Fruit fly (Drosophila melanogaster) whole organism, adult: ENCODE results near the gene hoip.
A peak's percentile ranks its signal among the peaks of the same experiment; 100 is the strongest.

Experiments
- CG11617 ChIP-seq: fragments of 200-800 bp; sonication (Bioruptor generic); optimal IDR thresholded peaks from 2 replicates; lab custom pipeline; 2017; ENCODE audit warnings: mild to moderate bottlenecking, missing biosample characterization, missing genetic modification reagents, missing genetic modification characterization
- CG14711 ChIP-seq: fragments of 200-800 bp; sonication (Bioruptor generic); optimal IDR thresholded peaks from 2 replicates; lab custom pipeline; 2018; ENCODE audit warnings: missing biosample characterization, mild to moderate bottlenecking, missing genetic modification characterization, moderate library complexity
- CG7045 ChIP-seq: fragments of 200-800 bp; sonication (Bioruptor generic); optimal IDR thresholded peaks from 2 replicates; lab custom pipeline; 2017; ENCODE audit warnings: missing biosample characterization, mild to moderate bottlenecking, missing genetic modification characterization
- Crg-1 ChIP-seq: fragments of 200-800 bp; sonication (Bioruptor generic); optimal IDR thresholded peaks from 2 replicates; lab custom pipeline; 2016; ENCODE audit warnings: missing biosample characterization, missing genetic modification characterization
- Mnt ChIP-seq: fragments of 200-800 bp; sonication (Bioruptor generic); optimal IDR thresholded peaks from 2 replicates; lab custom pipeline; 2016; ENCODE audit warnings: missing biosample characterization, mild to moderate bottlenecking, missing genetic modification characterization
- cic ChIP-seq: fragments of 200-800 bp; sonication (Bioruptor generic); optimal IDR thresholded peaks from 2 replicates; lab custom pipeline; 2017; ENCODE audit warnings: missing biosample characterization, mild to moderate bottlenecking, missing genetic modification characterization, moderate library complexity
- cnc ChIP-seq, 2 experiments: fragments of >200 bp; optimal IDR thresholded peaks; 2 replicates each; lab custom pipeline; 2017
- pad ChIP-seq: fragments of 200-800 bp; sonication (Bioruptor generic); optimal IDR thresholded peaks from 3 replicates; lab custom pipeline; 2017; ENCODE audit warnings: missing biosample characterization, missing genetic modification characterization, mild to moderate bottlenecking, moderate library complexity, missing genetic modification reagents

- TF ChIP-seq Mnt (GFP tag; lab: Kevin White, UChicago) = peak; percentile 99
- TF ChIP-seq pad (GFP tag; lab: Kevin White, UChicago) = no peak
- TF ChIP-seq cnc (optimal IDR thresholded peaks at IDR 0.05; lab: Kevin White, UChicago) = no peak
- no peak for TF ChIP-seq CG7045 (GFP tag; lab: Kevin White, UChicago)
- no peak for TF ChIP-seq CG14711
- no peak for TF ChIP-seq Crg-1 (GFP tag; lab: Kevin White, UChicago)
- TF ChIP-seq cic (GFP tag; lab: Kevin White, UChicago) = no peak
- no peak for TF ChIP-seq CG11617 (GFP tag; lab: Kevin White, UChicago)
These were observed at the start of gene hoip for dm6 chr2L:9699615-9700014.
